Fruit fly (Drosophila melanogaster): Measurements from ENCODE around the gene CG13293.

DNA sequence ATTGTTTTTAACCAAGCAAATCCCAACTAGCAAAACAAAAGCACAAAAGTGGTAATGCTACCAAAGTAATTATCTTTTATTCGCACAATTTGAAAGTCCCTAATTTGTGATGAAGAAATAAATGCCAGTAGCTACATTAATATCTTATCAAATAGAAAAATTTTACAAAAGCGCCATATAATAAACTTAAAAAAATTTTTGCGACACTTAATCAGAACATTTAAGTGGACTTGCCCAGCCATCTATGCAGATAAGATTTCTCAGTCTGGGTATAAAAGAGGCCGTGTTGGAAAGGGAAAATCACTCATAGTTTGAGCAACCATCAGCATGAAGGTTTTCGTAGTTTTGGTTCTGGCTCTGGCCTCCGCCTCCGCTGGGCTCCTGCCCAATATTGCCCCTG, 47.8 kb upstream of the CG13293 start, which contains the start of gene yip7:
- no peak for TF ChIP-seq CTCF (optimal IDR thresholded peaks at IDR 0.05)
- no peak for TF ChIP-seq CG8478 (optimal IDR thresholded peaks at IDR 0.05)

All from S2 (cell line).